Fruit fly (Drosophila melanogaster) whole organism, pupa: ENCODE data around the gene CG3168.

Experiments used
- CG10348 ChIP-seq: fragments of 200-800 bp; sonication (Bioruptor generic); IDR thresholded peaks from 2 replicates; pipeline ENCODE4 v1.3.6; 2022; ENCODE audit warnings: missing biosample characterization, missing genetic modification characterization
- CG12605 ChIP-seq: fragments of 200-800 bp; sonication (Bioruptor generic); IDR thresholded peaks from 2 replicates; pipeline ENCODE4 v1.3.6; 2022; ENCODE audit warnings: missing biosample characterization, missing genetic modification characterization
- CG13204 ChIP-seq: fragments of 200-800 bp; sonication (Bioruptor generic); optimal IDR thresholded peaks from 2 replicates; lab custom pipeline; 2018; ENCODE audit warnings: missing biosample characterization, mild to moderate bottlenecking, missing genetic modification characterization, moderate library complexity
- CG14655 ChIP-seq: fragments of 200-800 bp; sonication (Bioruptor generic); optimal IDR thresholded peaks from 3 replicates; lab custom pipeline; 2017; ENCODE audit warnings: mild to moderate bottlenecking, missing biosample characterization, missing genetic modification reagents, missing genetic modification characterization
- CG15710 ChIP-seq: fragments of 200-800 bp; sonication (Bioruptor generic); optimal IDR thresholded peaks from 2 replicates; lab custom pipeline; 2018; ENCODE audit warnings: missing biosample characterization, mild to moderate bottlenecking, missing genetic modification characterization, moderate library complexity
- CG17806 ChIP-seq: fragments of 200-800 bp; sonication (Bioruptor generic); optimal IDR thresholded peaks from 2 replicates; lab custom pipeline; 2018; ENCODE audit warnings: missing biosample characterization, mild to moderate bottlenecking, missing genetic modification characterization, moderate library complexity
- CG32121 ChIP-seq: fragments of 200-800 bp; sonication (Bioruptor generic); IDR thresholded peaks from 2 replicates; pipeline ENCODE4 v1.3.6; 2022; ENCODE audit warnings: missing biosample characterization, missing genetic modification characterization
- CG34367 ChIP-seq: fragments of 200-800 bp; sonication (Bioruptor generic); optimal IDR thresholded peaks from 2 replicates; lab custom pipeline; 2018; ENCODE audit warnings: missing biosample characterization, mild to moderate bottlenecking, missing genetic modification characterization
- CG4496 ChIP-seq: fragments of 200-800 bp; sonication (Bioruptor generic); IDR thresholded peaks from 3 replicates; pipeline ENCODE4 v1.3.6; 2022; ENCODE audit warnings: missing biosample characterization, missing genetic modification characterization
- CG8159 ChIP-seq: fragments of 200-800 bp; sonication (Bioruptor generic); optimal IDR thresholded peaks from 3 replicates; lab custom pipeline; 2018; ENCODE audit warnings: missing biosample characterization, mild to moderate bottlenecking, missing genetic modification characterization, moderate library complexity
- CG8301 ChIP-seq: fragments of 200-800 bp; sonication (Bioruptor generic); optimal IDR thresholded peaks from 2 replicates; lab custom pipeline; 2018; ENCODE audit warnings: missing biosample characterization, mild to moderate bottlenecking, missing genetic modification characterization
- CG9948 ChIP-seq: fragments of 200-800 bp; sonication (Bioruptor generic); optimal IDR thresholded peaks from 2 replicates; lab custom pipeline; 2018; ENCODE audit warnings: missing biosample characterization, mild to moderate bottlenecking, missing genetic modification characterization, moderate library complexity
- D1 ChIP-seq: fragments of 200-800 bp; sonication (Bioruptor generic); optimal IDR thresholded peaks from 2 replicates; lab custom pipeline; 2018; ENCODE audit warnings: missing biosample characterization, mild to moderate bottlenecking, missing genetic modification characterization, moderate library complexity
- EcR ChIP-seq: fragments of 200-800 bp; sonication (Bioruptor generic); optimal IDR thresholded peaks from 3 replicates; lab custom pipeline; 2019; ENCODE audit warnings: missing biosample characterization, missing genetic modification characterization, mild to moderate bottlenecking, moderate library complexity, missing genetic modification reagents
- Ets98B ChIP-seq: fragments of 200-800 bp; sonication (Bioruptor generic); IDR thresholded peaks from 2 replicates; pipeline ENCODE4 v1.3.6; 2022; ENCODE audit warnings: missing biosample characterization, missing genetic modification characterization
- Pif1A ChIP-seq: fragments of 200-800 bp; sonication (Bioruptor generic); optimal IDR thresholded peaks from 3 replicates; lab custom pipeline; 2016; ENCODE audit warnings: missing biosample characterization, missing genetic modification characterization
- Pif1B ChIP-seq: fragments of 200-800 bp; sonication (Bioruptor generic); optimal IDR thresholded peaks from 3 replicates; lab custom pipeline; 2016; ENCODE audit warnings: missing biosample characterization, missing genetic modification characterization
- Snoo ChIP-seq: fragments of 200-800 bp; sonication (Bioruptor generic); optimal IDR thresholded peaks from 3 replicates; lab custom pipeline; 2017; ENCODE audit warnings: missing biosample characterization, mild to moderate bottlenecking, missing genetic modification characterization, inconsistent platforms
- fd96Ca ChIP-seq: fragments of 200-800 bp; sonication (Bioruptor generic); IDR thresholded peaks from 3 replicates; pipeline ENCODE4 v1.3.6; 2022; ENCODE audit warnings: missing biosample characterization, missing genetic modification characterization
- gl ChIP-seq: fragments of 200-800 bp; sonication (Bioruptor generic); optimal IDR thresholded peaks from 2 replicates; lab custom pipeline; 2018; ENCODE audit warnings: missing biosample characterization, mild to moderate bottlenecking, missing genetic modification characterization
- rn ChIP-seq: fragments of 200-800 bp; sonication (Bioruptor generic); IDR thresholded peaks from 2 replicates; pipeline ENCODE4 v1.3.6; 2022; ENCODE audit warnings: missing biosample characterization, missing genetic modification characterization

The CG3168 gene

dm6 chrX:6756175-6756718, 16.5 kb upstream of the CG3168 start, which contains the start of gene sov:
Gene sov (plus strand): TSS chrX:6756322.
- TF ChIP-seq CG4496 (GFP tag; lab: Robert Waterston, UW) (0 out of 3 replicates have a peak, but pooled peaks have one; percentile 28), Snoo (tag; lab: Kevin White, UChicago) (no peak)

- TF ChIP-seq fd96Ca: no peak
- TF ChIP-seq CG13204: no peak
- no peak for TF ChIP-seq CG8301 (tag; lab: Kevin White, UChicago)
- TF ChIP-seq CG34367 (tag; lab: Kevin White, UChicago): no peak
- TF ChIP-seq CG14655 (GFP tag; lab: Kevin White, UChicago): no peak
- TF ChIP-seq CG9948: no peak
- TF ChIP-seq CG17806: no peak
Measured at dm6 chrX:6751964-6752363, 12.2 kb upstream of the CG3168 start.

DNA sequence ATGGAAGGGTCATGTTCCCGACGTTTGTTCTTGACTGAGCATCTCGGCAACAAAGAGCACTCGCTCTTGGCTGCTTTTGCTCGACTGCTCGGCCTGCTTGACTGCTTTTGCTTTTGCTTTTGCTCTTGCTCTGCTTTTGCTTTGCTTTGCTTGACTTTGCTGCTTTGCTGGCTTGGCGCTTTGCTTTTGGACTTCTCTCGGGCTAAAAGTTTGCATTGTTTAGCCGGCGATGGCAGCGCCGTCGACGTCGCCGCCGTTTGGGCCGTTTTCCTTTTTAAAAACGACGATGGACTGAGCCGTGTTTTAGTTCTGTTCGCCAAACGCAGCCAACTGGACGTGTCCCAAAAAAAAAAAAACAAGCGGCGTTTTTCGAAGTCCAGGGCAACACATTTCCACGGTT, 7.5 kb upstream of the CG3168 start, which contains the start of gene CG14439:
TSS of gene CG14439 (plus strand) at position 301 of the 400 bp plus-strand sequence.
- TF ChIP-seq CG9948 (no peak), Pif1B (GFP tag; lab: Kevin White, UChicago) (no peak), gl (tag; lab: Kevin White, UChicago) (no peak), Pif1A (GFP tag; lab: Kevin White, UChicago) (no peak), CG12605 (GFP tag; lab: Robert Waterston, UW) (no peak), fd96Ca (no peak), Ets98B (GFP tag; lab: Robert Waterston, UW) (no peak), CG10348 (GFP tag; lab: Robert Waterston, UW) (no peak), CG34367 (tag; lab: Kevin White, UChicago) (no peak), CG8301 (tag; lab: Kevin White, UChicago) (no peak)

dm6 chrX:6746221-6746620, 6.4 kb upstream of the CG3168 start:
- TF ChIP-seq rn (no peak), gl (tag; lab: Kevin White, UChicago) (peak; percentile 11), CG10348 (GFP tag; lab: Robert Waterston, UW) (no peak), CG14655 (GFP tag; lab: Kevin White, UChicago) (peak; percentile 3), Pif1B (GFP tag; lab: Kevin White, UChicago) (no peak), CG4496 (GFP tag; lab: Robert Waterston, UW) (no peak), Pif1A (GFP tag; lab: Kevin White, UChicago) (no peak), CG34367 (tag; lab: Kevin White, UChicago) (peak; percentile 31), CG15710 (tag; lab: Kevin White, UChicago) (peak; percentile 51), CG17806 (peak; percentile 37), CG12605 (GFP tag; lab: Robert Waterston, UW) (no peak), CG8159 (peak; percentile 46), Ets98B (GFP tag; lab: Robert Waterston, UW) (no peak), CG8301 (tag; lab: Kevin White, UChicago) (peak; percentile 1), Snoo (tag; lab: Kevin White, UChicago) (no peak), CG13204 (no peak), CG9948 (peak; percentile 36), fd96Ca (no peak), D1 (tag; lab: Kevin White, UChicago) (no peak), EcR (GFP tag; lab: Kevin White, UChicago) (no peak), CG32121 (no peak)

DNA sequence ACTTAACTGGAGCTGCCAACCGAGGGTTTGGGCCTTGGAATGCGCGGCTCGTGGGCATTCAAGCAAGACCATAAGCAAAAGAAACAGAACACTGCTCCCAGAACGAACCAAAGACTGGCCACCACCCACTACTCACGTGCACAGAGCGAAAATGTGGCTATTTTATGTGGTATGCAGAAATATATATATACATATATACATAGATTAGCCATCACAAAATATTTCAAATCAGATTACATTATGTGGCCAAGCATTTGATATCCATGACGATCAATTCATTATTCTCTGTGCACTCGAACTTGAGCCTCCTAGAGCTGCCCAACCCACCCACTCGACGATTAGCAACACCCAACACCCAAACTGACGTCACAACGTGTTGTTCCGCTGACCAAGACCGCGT, 5.8 kb upstream of the CG3168 start:
- TF ChIP-seq CG12605 (GFP tag; lab: Robert Waterston, UW): peak; percentile 24; the same call in 1 of the 2 replicates
- TF ChIP-seq CG13204: no peak
- peak; percentile 17; the same call in 1 of the 2 replicates for TF ChIP-seq CG32121
- TF ChIP-seq Pif1B (GFP tag; lab: Kevin White, UChicago): peak; percentile 59
- TF ChIP-seq CG17806: peak; percentile 67
- TF ChIP-seq CG8301 (tag; lab: Kevin White, UChicago): peak; percentile 70
- TF ChIP-seq Snoo (tag; lab: Kevin White, UChicago): no peak
- TF ChIP-seq CG34367 (tag; lab: Kevin White, UChicago): peak; percentile 62
- peak; percentile 78 for TF ChIP-seq CG14655 (GFP tag; lab: Kevin White, UChicago)
- peak; percentile 49 for TF ChIP-seq CG8159
- TF ChIP-seq Pif1A (GFP tag; lab: Kevin White, UChicago): peak; percentile 47
- peak; percentile 41; the same call in 1 of the 2 replicates for TF ChIP-seq rn
- no peak for TF ChIP-seq D1 (tag; lab: Kevin White, UChicago)
- no peak for TF ChIP-seq CG10348 (GFP tag; lab: Robert Waterston, UW)
- peak; percentile 70 for TF ChIP-seq fd96Ca
- TF ChIP-seq gl (tag; lab: Kevin White, UChicago): no peak
- TF ChIP-seq EcR (GFP tag; lab: Kevin White, UChicago): no peak
- TF ChIP-seq CG9948: peak; percentile 73
- peak; percentile 79 for TF ChIP-seq CG4496 (GFP tag; lab: Robert Waterston, UW)
- peak; percentile 70 for TF ChIP-seq Ets98B (GFP tag; lab: Robert Waterston, UW)
- peak; percentile 46 for TF ChIP-seq CG15710 (tag; lab: Kevin White, UChicago)
- TF ChIP-seq, all 21 proteins: peak for 15

DNA sequence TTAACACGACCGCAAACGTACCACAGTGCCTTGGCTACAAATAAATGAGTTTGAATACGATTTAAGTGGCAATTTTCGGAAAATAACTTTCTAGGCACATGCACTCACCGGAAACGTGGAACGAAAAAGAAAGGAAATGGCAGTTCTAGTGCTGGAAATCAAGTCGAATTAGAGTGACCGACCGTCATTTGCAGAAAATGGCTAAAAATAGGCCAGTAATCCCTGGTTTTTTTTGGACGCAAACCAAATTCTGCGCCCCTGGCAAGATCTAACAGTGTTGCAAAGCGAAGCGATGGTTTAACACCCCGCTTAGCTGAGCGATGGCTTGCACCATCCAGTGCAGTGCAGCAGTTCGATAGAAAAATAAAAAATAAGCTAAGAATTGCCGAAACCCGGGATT, 4.3 kb upstream of the CG3168 start, which contains the start of gene RpL17:
TSS of gene RpL17 (minus strand) at position 151 of the 400 bp plus-strand sequence.
- TF ChIP-seq CG15710 (tag; lab: Kevin White, UChicago) (peak; percentile 42), CG10348 (GFP tag; lab: Robert Waterston, UW) (no peak), CG17806 (peak; percentile 10), CG34367 (tag; lab: Kevin White, UChicago) (peak; percentile 66), EcR (GFP tag; lab: Kevin White, UChicago) (no peak), CG9948 (peak; percentile 11), gl (tag; lab: Kevin White, UChicago) (peak; percentile 40), D1 (tag; lab: Kevin White, UChicago) (no peak), CG14655 (GFP tag; lab: Kevin White, UChicago) (peak; percentile 40), Snoo (tag; lab: Kevin White, UChicago) (peak; percentile 87), Ets98B (GFP tag; lab: Robert Waterston, UW) (peak; percentile 69; the same call in 1 of the 2 replicates), CG4496 (GFP tag; lab: Robert Waterston, UW) (peak; percentile 91), CG12605 (GFP tag; lab: Robert Waterston, UW) (peak; percentile 64; the same call in 1 of the 2 replicates), CG8301 (tag; lab: Kevin White, UChicago) (peak; percentile 13), fd96Ca (peak; percentile 71), CG8159 (peak; percentile 38), Pif1B (GFP tag; lab: Kevin White, UChicago) (peak; percentile 72), CG32121 (peak; percentile 61; the same call in 1 of the 2 replicates), CG13204 (peak; percentile 70), rn (no peak), Pif1A (GFP tag; lab: Kevin White, UChicago) (peak; percentile 68)
